Worm (Caenorhabditis elegans) whole organism, L4 larva: Measurements from ENCODE around the gene txt-2.

Experiments used
- R02D3.7 ChIP-seq: fragments of 150-350 bp; sonication (generic microtip); optimal IDR thresholded peaks from 3 replicates; lab custom pipeline; 2014; ENCODE audit warnings: missing biosample characterization, missing genetic modification characterization
- nhr-28 ChIP-seq: fragments of 150-350 bp; optimal IDR thresholded peaks from 2 replicates; lab custom pipeline; 2014; ENCODE audit warnings: missing biosample characterization, missing genetic modification characterization
- unc-62 ChIP-seq, 3 experiments: fragments of 150-350 bp in 1 of 3; sonication (generic microtip); optimal IDR thresholded peaks in 2 of 3; peaks in 1 of 3; 1 replicate in 1 of 3; 2 replicates in 2 of 3; lab custom pipeline; 2014 to 2017; ENCODE audit warnings: missing biosample characterization in 3 of 3, missing genetic modification characterization in 3 of 3, missing genetic modification reagents in 3 of 3, missing genotype in 1 of 3

DNA sequence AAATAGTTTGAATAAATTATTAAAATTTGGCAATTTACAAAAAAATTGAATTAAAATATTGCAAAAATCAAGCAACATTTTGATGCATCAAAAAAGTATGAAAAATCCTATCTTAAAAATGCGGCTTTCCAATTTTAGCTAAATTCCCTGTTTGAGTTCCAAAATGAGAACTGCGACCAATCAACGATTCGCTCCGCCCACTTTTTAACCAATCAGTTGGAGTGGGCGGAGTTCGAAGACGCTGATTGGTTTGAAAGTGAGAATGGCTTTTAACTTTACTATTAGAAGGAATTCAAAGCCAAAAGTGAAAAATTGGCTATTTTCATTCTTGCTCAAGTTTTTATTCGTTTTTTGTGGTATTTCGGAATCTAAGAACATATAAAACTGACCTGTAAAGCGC is 7.3 kb upstream of the txt-2 start:
- no peak for TF ChIP-seq unc-62 (GFP tag; optimal IDR thresholded peaks at IDR 0.05 in 1 of 2; lab: Kevin White, UChicago)
- no peak for TF ChIP-seq unc-62 (tag; optimal IDR thresholded peaks at IDR 0.05; lab: Kevin White, UChicago)
- no peak for TF ChIP-seq R02D3.7 (tag; lab: Kevin White, UChicago)
- no peak for TF ChIP-seq nhr-28 (tag; lab: Kevin White, UChicago)
